Worm (Caenorhabditis elegans) whole organism, young adult: ENCODE measurements around the gene K10B3.1.

ENCODE experiments used
- B0261.1 ChIP-seq: sonication (generic microtip); optimal IDR thresholded peaks from 2 replicates; lab custom pipeline; 2016; ENCODE audit warnings: mild to moderate bottlenecking, missing genetic modification characterization, moderate library complexity, missing compliant biosample characterization
- B0336.3 ChIP-seq: fragments of 200-800 bp; sonication (Bioruptor generic); IDR thresholded peaks from 2 replicates; pipeline ENCODE4 v1.3.6; 2022; ENCODE audit warnings: missing genetic modification characterization, missing compliant biosample characterization
- F22D6.2 ChIP-seq: sonication (generic microtip); optimal IDR thresholded peaks from 2 replicates; lab custom pipeline; 2016; ENCODE audit warnings: mild to moderate bottlenecking, missing genetic modification characterization, missing compliant biosample characterization
- F23B12.7 ChIP-seq: sonication (generic microtip); optimal IDR thresholded peaks from 2 replicates; lab custom pipeline; 2017; ENCODE audit warnings: missing genetic modification characterization, mild to moderate bottlenecking, missing compliant biosample characterization, antibody characterized with exemption, moderate library complexity; ENCODE audit not compliant: insufficient read depth
- F49E8.2 ChIP-seq: sonication (generic microtip); optimal IDR thresholded peaks from 3 replicates; lab custom pipeline; 2017; ENCODE audit warnings: missing genetic modification characterization, mild to moderate bottlenecking, missing compliant biosample characterization, antibody characterized with exemption, moderate library complexity; ENCODE audit not compliant: insufficient read depth
- F57A8.1 ChIP-seq: fragments of 200-800 bp; sonication (Bioruptor generic); optimal IDR thresholded peaks from 2 replicates; lab custom pipeline; 2018; ENCODE audit warnings: mild to moderate bottlenecking, missing genetic modification characterization, moderate library complexity, missing compliant biosample characterization
- T07F8.4 ChIP-seq: sonication (generic microtip); optimal IDR thresholded peaks from 2 replicates; lab custom pipeline; 2016; ENCODE audit warnings: mild to moderate bottlenecking, missing genetic modification characterization, moderate library complexity, missing compliant biosample characterization
- Y95B8A.8 ChIP-seq: fragments of 200-800 bp; sonication (Bioruptor generic); IDR thresholded peaks from 2 replicates; pipeline ENCODE4 v1.3.6; 2022; ENCODE audit warnings: missing genetic modification reagents, missing genetic modification characterization, missing compliant biosample characterization
- aptf-2 ChIP-seq: fragments of 200-800 bp; sonication (Bioruptor generic); conservative IDR thresholded peaks from 2 replicates; pipeline ENCODE4 v1.3.6; 2022; ENCODE audit warnings: missing genetic modification reagents, missing genetic modification characterization, missing compliant biosample characterization
- atf-7 ChIP-seq: sonication (generic microtip); optimal IDR thresholded peaks from 2 replicates; lab custom pipeline; 2017; ENCODE audit warnings: mild to moderate bottlenecking, missing genetic modification characterization, missing compliant biosample characterization
- attf-3 ChIP-seq: fragments of 200-800 bp; sonication (Bioruptor generic); conservative IDR thresholded peaks from 2 replicates; pipeline ENCODE4 v1.3.6; 2022; ENCODE audit warnings: missing genetic modification reagents, missing genetic modification characterization, missing compliant biosample characterization
- bed-1 ChIP-seq: fragments of 200-800 bp; sonication (Bioruptor generic); IDR thresholded peaks from 2 replicates; pipeline ENCODE4 v1.3.6; 2022; ENCODE audit warnings: missing genetic modification reagents, missing genetic modification characterization, missing compliant biosample characterization
- bed-2 ChIP-seq: fragments of 200-800 bp; sonication (Bioruptor generic); IDR thresholded peaks from 2 replicates; pipeline ENCODE4 v1.3.6; 2022; ENCODE audit warnings: missing genetic modification reagents, missing genetic modification characterization, missing compliant biosample characterization
- ccch-3 ChIP-seq: fragments of 200-800 bp; sonication (Bioruptor generic); optimal IDR thresholded peaks from 2 replicates; lab custom pipeline; 2018; ENCODE audit warnings: mild to moderate bottlenecking, missing genetic modification characterization, missing compliant biosample characterization
- ceh-79 ChIP-seq: sonication (generic microtip); optimal IDR thresholded peaks from 2 replicates; lab custom pipeline; 2017; ENCODE audit warnings: mild to moderate bottlenecking, missing genetic modification characterization, missing compliant biosample characterization
- die-1 ChIP-seq: sonication (generic microtip); optimal IDR thresholded peaks from 2 replicates; lab custom pipeline; 2016; ENCODE audit warnings: missing genotype, mild to moderate bottlenecking, missing genetic modification characterization, missing compliant biosample characterization
- dox-1 ChIP-seq: fragments of 200-800 bp; sonication (Bioruptor generic); IDR thresholded peaks from 2 replicates; pipeline ENCODE4 v1.3.6; 2022; ENCODE audit warnings: missing genetic modification reagents, missing genetic modification characterization, missing compliant biosample characterization
- dpff-1 ChIP-seq: sonication (generic microtip); optimal IDR thresholded peaks from 2 replicates; lab custom pipeline; 2017; ENCODE audit warnings: mild to moderate bottlenecking, missing genetic modification characterization, missing compliant biosample characterization
- efl-1 ChIP-seq: fragments of 150-350 bp; optimal IDR thresholded peaks from 2 replicates; lab custom pipeline; 2014; ENCODE audit warnings: missing biosample characterization, missing genetic modification reagents, missing genetic modification characterization
- egrh-3 ChIP-seq: fragments of 200-800 bp; sonication (Bioruptor generic); IDR thresholded peaks from 2 replicates; pipeline ENCODE4 v1.3.6; 2022; ENCODE audit warnings: missing genetic modification reagents, missing genetic modification characterization, missing compliant biosample characterization
- gei-17 ChIP-seq: fragments of 200-800 bp; sonication (Bioruptor generic); optimal IDR thresholded peaks from 2 replicates; lab custom pipeline; 2018; ENCODE audit warnings: mild to moderate bottlenecking, missing genetic modification characterization, missing compliant biosample characterization
- him-1 ChIP-seq: sonication (generic microtip); optimal IDR thresholded peaks from 2 replicates; lab custom pipeline; 2016; ENCODE audit warnings: missing genotype, missing genetic modification reagents, missing genetic modification characterization, missing compliant biosample characterization
- hlh-26 ChIP-seq: fragments of 200-800 bp; sonication (Bioruptor generic); conservative IDR thresholded peaks from 2 replicates; pipeline ENCODE4 v1.3.6; 2022; ENCODE audit warnings: missing genetic modification reagents, missing genetic modification characterization, missing compliant biosample characterization
- hmg-20 ChIP-seq: fragments of 200-800 bp; sonication (Bioruptor generic); IDR thresholded peaks from 2 replicates; pipeline ENCODE4 v1.3.6; 2022; ENCODE audit warnings: missing genetic modification reagents, missing genetic modification characterization, missing compliant biosample characterization
- lin-35 ChIP-seq, 3 experiments: fragments of 150-350 bp in 2 of 3; sonication (generic microtip) in 1 of 3; optimal IDR thresholded peaks; 2 replicates each; lab custom pipeline; 2014 to 2018; ENCODE audit warnings: missing biosample characterization in 3 of 3, missing genetic modification characterization in 3 of 3, missing genetic modification reagents in 3 of 3
- lin-40 ChIP-seq: sonication (generic microtip); optimal IDR thresholded peaks from 2 replicates; lab custom pipeline; 2016; ENCODE audit warnings: missing genetic modification characterization, mild to moderate bottlenecking, missing compliant biosample characterization, missing genotype, missing genetic modification reagents
- lin-54 ChIP-seq: fragments of 200-800 bp; sonication (Bioruptor generic); optimal IDR thresholded peaks from 2 replicates; lab custom pipeline; 2018; ENCODE audit warnings: mild to moderate bottlenecking, missing genetic modification characterization, missing compliant biosample characterization
- nfya-2 ChIP-seq: fragments of 200-800 bp; sonication (Bioruptor generic); IDR thresholded peaks from 2 replicates; pipeline ENCODE4 v1.3.6; 2022; ENCODE audit warnings: missing genetic modification reagents, missing genetic modification characterization, missing compliant biosample characterization
- nhr-27 ChIP-seq: fragments of 200-800 bp; sonication (Bioruptor generic); optimal IDR thresholded peaks from 2 replicates; lab custom pipeline; 2018; ENCODE audit warnings: mild to moderate bottlenecking, missing genetic modification characterization, moderate library complexity, missing compliant biosample characterization
- nhr-80 ChIP-seq: sonication (generic microtip); optimal IDR thresholded peaks from 2 replicates; lab custom pipeline; 2016; ENCODE audit warnings: missing genetic modification characterization, missing compliant biosample characterization
- nhr-90 ChIP-seq: sonication (generic microtip); optimal IDR thresholded peaks from 2 replicates; lab custom pipeline; 2016; ENCODE audit warnings: missing genotype, mild to moderate bottlenecking, missing genetic modification characterization, missing compliant biosample characterization
- pbrm-1 ChIP-seq: fragments of 200-800 bp; sonication (Bioruptor generic); IDR thresholded peaks from 2 replicates; pipeline ENCODE4 v1.3.6; 2022; ENCODE audit warnings: missing genetic modification reagents, missing genetic modification characterization, missing compliant biosample characterization
- rec-8 ChIP-seq, 2 experiments: sonication (generic microtip); optimal IDR thresholded peaks; 2 replicates each; lab custom pipeline; 2016; ENCODE audit warnings: mild to moderate bottlenecking in 2 of 2, missing genetic modification characterization in 2 of 2, missing genetic modification reagents in 2 of 2, missing genotype in 2 of 2, missing biosample characterization in 1 of 2, missing compliant biosample characterization in 1 of 2, moderate library complexity in 1 of 2
- sdz-38 ChIP-seq: sonication (generic microtip); optimal IDR thresholded peaks from 2 replicates; lab custom pipeline; 2016; ENCODE audit warnings: missing genotype, missing genetic modification characterization, missing compliant biosample characterization
- sea-2 ChIP-seq: fragments of 200-800 bp; sonication (Bioruptor generic); IDR thresholded peaks from 2 replicates; pipeline ENCODE4 v1.3.6; 2022; ENCODE audit warnings: missing genetic modification characterization, missing compliant biosample characterization
- snpc-1.1 ChIP-seq: sonication (generic microtip); optimal IDR thresholded peaks from 2 replicates; lab custom pipeline; 2017; ENCODE audit warnings: missing genetic modification characterization, mild to moderate bottlenecking, missing compliant biosample characterization, antibody characterized with exemption, moderate library complexity, missing genotype, missing genetic modification reagents; ENCODE audit not compliant: insufficient read depth
- snpc-3.4 ChIP-seq: sonication (generic microtip); optimal IDR thresholded peaks from 2 replicates; lab custom pipeline; 2017; ENCODE audit warnings: missing genetic modification characterization, mild to moderate bottlenecking, missing compliant biosample characterization, antibody characterized with exemption, moderate library complexity, missing genotype, missing genetic modification reagents
- somi-1 ChIP-seq: fragments of 200-800 bp; sonication (Bioruptor generic); optimal IDR thresholded peaks from 2 replicates; lab custom pipeline; 2018; ENCODE audit warnings: mild to moderate bottlenecking, missing genetic modification characterization, missing compliant biosample characterization
- unc-130 ChIP-seq: sonication (generic microtip); optimal IDR thresholded peaks from 2 replicates; lab custom pipeline; 2016; ENCODE audit warnings: missing genetic modification reagents, missing genetic modification characterization, missing compliant biosample characterization
- zfh-2 ChIP-seq: fragments of 200-800 bp; sonication (Bioruptor generic); conservative IDR thresholded peaks from 2 replicates; pipeline ENCODE4 v1.3.6; 2022; ENCODE audit warnings: missing genetic modification reagents, missing genetic modification characterization, missing compliant biosample characterization
- zim-3 ChIP-seq: sonication (generic microtip); optimal IDR thresholded peaks from 2 replicates; lab custom pipeline; 2017; ENCODE audit warnings: mild to moderate bottlenecking, missing genetic modification characterization, moderate library complexity, missing compliant biosample characterization
- ztf-25 ChIP-seq: fragments of 200-800 bp; sonication (Bioruptor generic); IDR thresholded peaks from 2 replicates; pipeline ENCODE4 v1.3.6; 2022; ENCODE audit warnings: missing genetic modification reagents, missing genetic modification characterization, missing compliant biosample characterization
- ztf-26 ChIP-seq: sonication (generic microtip); optimal IDR thresholded peaks from 2 replicates; lab custom pipeline; 2017; ENCODE audit warnings: missing genetic modification characterization, missing compliant biosample characterization
- ztf-28 ChIP-seq: fragments of 200-800 bp; sonication (Bioruptor generic); IDR thresholded peaks from 2 replicates; pipeline ENCODE4 v1.3.6; 2022; ENCODE audit warnings: missing genetic modification reagents, missing genetic modification characterization, missing compliant biosample characterization
- ztf-3 ChIP-seq: fragments of 200-800 bp; sonication (Bioruptor generic); optimal IDR thresholded peaks from 2 replicates; lab custom pipeline; 2018; ENCODE audit warnings: mild to moderate bottlenecking, missing genetic modification characterization, missing compliant biosample characterization

K10B3.1 gene

ce11 chrX:3119606-3120005 lies 15.7 kb upstream of the K10B3.1 start:
- no peak for TF ChIP-seq sea-2
- TF ChIP-seq nfya-2 (GFP tag; lab: Robert Waterston, UW) = no peak
- no peak for TF ChIP-seq unc-130 (GFP tag; lab: Kevin White, UChicago)
- no peak for TF ChIP-seq somi-1
- TF ChIP-seq nhr-90 = no peak
- no peak for TF ChIP-seq dox-1 (GFP tag; lab: Robert Waterston, UW)
- TF ChIP-seq B0261.1 (tag; lab: Kevin White, UChicago) = no peak
- TF ChIP-seq F23B12.7 (tag; lab: Kevin White, UChicago) = no peak
- TF ChIP-seq snpc-1.1 (tag; lab: Kevin White, UChicago) = no peak

ce11 chrX:3126233-3126632 lies 9.1 kb upstream of the K10B3.1 start:
- TF ChIP-seq gei-17 (GFP tag; lab: Kevin White, UChicago) (no peak), zfh-2 (GFP tag; lab: Robert Waterston, UW) (0 out of 2 replicates have a peak, but pooled peaks have one; percentile 31)

ce11 chrX:3126979-3127378 lies 8.3 kb upstream of the K10B3.1 start, which contains the start of gene spc-1:
spc-1 (minus strand) TSS chrX:3127079.
- TF ChIP-seq sdz-38 (tag; lab: Kevin White, UChicago) (no peak), die-1 (tag; lab: Kevin White, UChicago) (no peak), T07F8.4 (tag; lab: Kevin White, UChicago) (no peak), somi-1 (no peak), ceh-79 (no peak), efl-1 (GFP tag; lab: Kevin White, UChicago) (no peak), lin-40 (tag; lab: Kevin White, UChicago) (no peak), pbrm-1 (GFP tag; lab: Robert Waterston, UW) (no peak), nhr-27 (tag; lab: Kevin White, UChicago) (no peak), lin-35 (GFP tag; optimal IDR thresholded peaks at IDR 0.05; lab: Kevin White, UChicago) (no peak), F49E8.2 (no peak), bed-2 (GFP tag; lab: Robert Waterston, UW) (no peak), ztf-28 (GFP tag; lab: Robert Waterston, UW) (no peak), Y95B8A.8 (GFP tag; lab: Robert Waterston, UW) (no peak), aptf-2 (no peak), hmg-20 (GFP tag; lab: Robert Waterston, UW) (no peak), lin-54 (GFP tag; lab: Kevin White, UChicago) (no peak), hlh-26 (GFP tag; lab: Robert Waterston, UW) (no peak)

- TF ChIP-seq rec-8 (tag; optimal IDR thresholded peaks at IDR 0.05; lab: Kevin White, UChicago) (no peak), B0336.3 (peak; percentile 93), F57A8.1 (GFP tag; lab: Kevin White, UChicago) (no peak), attf-3 (GFP tag; lab: Robert Waterston, UW) (0 out of 2 replicates have a peak, but pooled peaks have one; percentile 30), snpc-3.4 (tag; lab: Kevin White, UChicago) (peak; percentile 4), ztf-3 (GFP tag; lab: Kevin White, UChicago) (peak; percentile 74), nhr-27 (tag; lab: Kevin White, UChicago) (peak; percentile 42), zim-3 (no peak), ztf-25 (GFP tag; lab: Robert Waterston, UW) (no peak), him-1 (no peak), F22D6.2 (tag; lab: Kevin White, UChicago) (peak; percentile 29), bed-1 (GFP tag; lab: Robert Waterston, UW) (no peak), nhr-80 (peak; percentile 95), egrh-3 (GFP tag; lab: Robert Waterston, UW) (peak; percentile 76), dpff-1 (tag; lab: Kevin White, UChicago) (no peak), ztf-26 (tag; lab: Kevin White, UChicago) (peak; percentile 82), atf-7 (tag; lab: Kevin White, UChicago) (peak; percentile 76), ccch-3 (GFP tag; lab: Kevin White, UChicago) (no peak)
Observed at ce11 chrX:3127626-3128142, 7.6 kb upstream of the K10B3.1 start.
